Worm (Caenorhabditis elegans) whole organism, midembryonic: Measurements from ENCODE around the gene asp-15.

ENCODE experiments used
- T22C8.4 ChIP-seq: fragments of 200-800 bp; sonication (Bioruptor generic); IDR thresholded peaks from 2 replicates; pipeline ENCODE4 v1.3.6; 2022; ENCODE audit warnings: missing genetic modification characterization, missing compliant biosample characterization
- cog-1 ChIP-seq: sonication (generic microtip); optimal IDR thresholded peaks from 2 replicates; lab custom pipeline; 2016; ENCODE audit warnings: missing genetic modification characterization, missing compliant biosample characterization
- flt-1 ChIP-seq: fragments of 200-800 bp; sonication (Bioruptor generic); IDR thresholded peaks from 2 replicates; pipeline ENCODE4 v1.3.6; 2022; ENCODE audit warnings: missing genetic modification characterization, missing compliant biosample characterization
- klf-2 ChIP-seq: fragments of 200-800 bp; sonication (Bioruptor generic); conservative IDR thresholded peaks from 2 replicates; pipeline ENCODE4 v1.3.6; 2022; ENCODE audit warnings: missing genetic modification reagents, missing genetic modification characterization, missing compliant biosample characterization
- med-1 ChIP-seq: sonication (generic microtip); optimal IDR thresholded peaks from 2 replicates; lab custom pipeline; 2017; ENCODE audit warnings: missing genetic modification characterization, mild to moderate bottlenecking, missing compliant biosample characterization, antibody characterized with exemption, missing genetic modification reagents; ENCODE audit not compliant: insufficient read depth
- ref-1 ChIP-seq: fragments of 200-800 bp; sonication (Bioruptor generic); conservative IDR thresholded peaks from 2 replicates; pipeline ENCODE4 v1.3.6; 2022; ENCODE audit warnings: missing genetic modification reagents, missing genetic modification characterization, missing compliant biosample characterization
- tab-1 ChIP-seq: fragments of 200-800 bp; sonication (Bioruptor generic); IDR thresholded peaks from 2 replicates; pipeline ENCODE4 v1.3.6; 2022; ENCODE audit warnings: missing genetic modification characterization, missing compliant biosample characterization
- ztf-23 ChIP-seq: fragments of 200-800 bp; sonication (Bioruptor generic); IDR thresholded peaks from 2 replicates; pipeline ENCODE4 v1.3.6; 2022; ENCODE audit warnings: missing genetic modification reagents, missing genetic modification characterization, missing compliant biosample characterization
- ztf-29 ChIP-seq: fragments of 200-800 bp; sonication (Bioruptor generic); IDR thresholded peaks from 2 replicates; pipeline ENCODE4 v1.3.6; 2022; ENCODE audit warnings: missing genetic modification reagents, missing genetic modification characterization, missing compliant biosample characterization

ce11 chrV:19001656-19002055, 43.0 kb downstream of the asp-15 start, which contains the start of gene Y39B6A.33:
- TF ChIP-seq cog-1 (tag; lab: Kevin White, UChicago): no peak
- TF ChIP-seq T22C8.4 (GFP tag; lab: Robert Waterston, UW): no peak
- no peak for TF ChIP-seq klf-2 (GFP tag; lab: Robert Waterston, UW)
- no peak for TF ChIP-seq tab-1 (GFP tag; lab: Robert Waterston, UW)
- no peak for TF ChIP-seq ztf-29 (GFP tag; lab: Robert Waterston, UW)
- TF ChIP-seq ref-1: no peak
- TF ChIP-seq med-1: no peak
- no peak for TF ChIP-seq flt-1 (GFP tag; lab: Robert Waterston, UW)
- TF ChIP-seq ztf-23 (GFP tag; lab: Robert Waterston, UW): no peak
